Worm (Caenorhabditis elegans): ENCODE measurements around the gene rev-3.

DNA sequence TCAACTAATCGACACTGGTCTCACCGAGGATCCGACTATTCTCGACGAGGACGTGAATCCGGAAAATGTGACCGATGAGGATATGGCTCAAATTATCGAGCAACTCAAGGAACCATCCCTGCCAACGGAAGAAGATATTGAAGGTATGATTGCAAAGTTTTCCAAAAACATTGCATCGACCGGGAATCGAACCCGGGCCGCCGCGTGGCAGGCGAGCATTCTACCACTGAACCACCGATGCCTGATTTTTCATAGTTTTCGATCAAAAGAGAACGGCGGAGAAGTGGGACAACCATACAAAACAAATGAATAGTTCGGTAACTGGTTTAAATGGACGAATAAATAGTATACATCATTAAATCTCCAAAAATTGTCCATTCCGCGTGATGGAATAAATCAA lies 28.6 kb downstream of the rev-3 start:
- no peak for TF ChIP-seq lin-1 (GFP tag; IDR thresholded peaks at IDR 0.05)
- no peak for TF ChIP-seq nhr-6 (tag; optimal IDR thresholded peaks at IDR 0.05)
- TF ChIP-seq dpl-1 (GFP tag; optimal IDR thresholded peaks at IDR 0.05), result no peak
- TF ChIP-seq snpc-4 (tag; optimal IDR thresholded peaks at IDR 0.05), result no peak
- TF ChIP-seq madf-5 (GFP tag; IDR thresholded peaks at IDR 0.05), result 0 out of 4 replicates have a peak, but pooled peaks of 1 of the 2 experiments have one; percentile 33
- TF ChIP-seq F10B5.3 (tag; optimal IDR thresholded peaks at IDR 0.05), result no peak
- TF ChIP-seq nhr-77 (tag; optimal IDR thresholded peaks at IDR 0.05), result no peak
- TF ChIP-seq nhr-237 (tag; optimal IDR thresholded peaks at IDR 0.05), result no peak
- no peak for TF ChIP-seq mdt-29 (GFP tag; IDR thresholded peaks at IDR 0.05)

Data from whole organism, L4 larva.